Fruit fly (Drosophila melanogaster) whole organism, embryonic: ENCODE measurements around the gene LManIV.

Experiments used
- Aef1 ChIP-seq: fragments of 200-800 bp; sonication (Bioruptor generic); IDR thresholded peaks from 3 replicates; pipeline ENCODE4 v1.3.6; 2022; ENCODE audit warnings: missing biosample characterization, missing genetic modification characterization
- Blimp-1 ChIP-seq: fragments of 200-800 bp; sonication (Bioruptor generic); optimal IDR thresholded peaks from 3 replicates; lab custom pipeline; 2018; ENCODE audit warnings: missing biosample characterization, missing genetic modification characterization, mild to moderate bottlenecking, moderate library complexity, missing genetic modification reagents
- CG10462 ChIP-seq: fragments of 200-800 bp; sonication (Bioruptor generic); optimal IDR thresholded peaks from 2 replicates; lab custom pipeline; 2016; ENCODE audit warnings: missing biosample characterization, missing genetic modification characterization
- CG10565 ChIP-seq: fragments of 200-800 bp; sonication (Bioruptor generic); optimal IDR thresholded peaks from 3 replicates; lab custom pipeline; 2016; ENCODE audit warnings: missing biosample characterization, mild to moderate bottlenecking, missing genetic modification characterization
- CG10959 ChIP-seq: fragments of 200-800 bp; sonication (Bioruptor generic); IDR thresholded peaks from 2 replicates; pipeline ENCODE4 v1.3.6; 2022; ENCODE audit warnings: missing biosample characterization, missing genetic modification characterization
- CG11560 ChIP-seq: fragments of 200-800 bp; sonication (Bioruptor generic); IDR thresholded peaks from 3 replicates; pipeline ENCODE4 v1.3.6; 2022; ENCODE audit warnings: missing biosample characterization, missing genetic modification characterization
- CG12071 ChIP-seq: fragments of 200-800 bp; sonication (Bioruptor generic); optimal IDR thresholded peaks from 3 replicates; lab custom pipeline; 2018; ENCODE audit warnings: missing biosample characterization, mild to moderate bottlenecking, missing genetic modification characterization
- CG12104 ChIP-seq: fragments of 200-800 bp; sonication (Bioruptor generic); optimal IDR thresholded peaks from 3 replicates; lab custom pipeline; 2016; ENCODE audit warnings: missing biosample characterization, missing genetic modification characterization
- CG13894 ChIP-seq: fragments of 200-800 bp; sonication (Bioruptor generic); optimal IDR thresholded peaks from 3 replicates; lab custom pipeline; 2018; ENCODE audit warnings: missing biosample characterization, mild to moderate bottlenecking, missing genetic modification characterization, moderate library complexity
- CG14667 ChIP-seq: fragments of 200-800 bp; sonication (Bioruptor generic); IDR thresholded peaks from 2 replicates; pipeline ENCODE4 v1.3.6; 2022; ENCODE audit warnings: missing biosample characterization, missing genetic modification characterization
- CG15073 ChIP-seq: fragments of 200-800 bp; sonication (Bioruptor generic); optimal IDR thresholded peaks from 2 replicates; lab custom pipeline; 2016; ENCODE audit warnings: missing biosample characterization, missing genetic modification characterization
- CG18476 ChIP-seq: fragments of 200-800 bp; sonication (Bioruptor generic); optimal IDR thresholded peaks from 2 replicates; lab custom pipeline; 2016; ENCODE audit warnings: missing biosample characterization, mild to moderate bottlenecking, missing genetic modification characterization
- CG2129 ChIP-seq: fragments of 200-800 bp; sonication (Bioruptor generic); IDR thresholded peaks from 2 replicates; pipeline ENCODE4 v1.3.6; 2022; ENCODE audit warnings: missing biosample characterization, missing genetic modification characterization; ENCODE audit not compliant: partially characterized antibody
- CG30020 ChIP-seq: fragments of 200-800 bp; optimal IDR thresholded peaks from 2 replicates; lab custom pipeline; 2019; ENCODE audit warnings: missing biosample characterization, mild to moderate bottlenecking, missing genetic modification characterization, moderate library complexity
- CG3065 ChIP-seq: fragments of 200-800 bp; sonication (Bioruptor generic); optimal IDR thresholded peaks from 2 replicates; lab custom pipeline; 2016; ENCODE audit warnings: missing biosample characterization, missing genetic modification characterization
- CG3163 ChIP-seq: fragments of 200-800 bp; sonication (Bioruptor generic); optimal IDR thresholded peaks from 3 replicates; lab custom pipeline; 2016; ENCODE audit warnings: missing biosample characterization, missing genetic modification characterization
- CG42726 ChIP-seq: fragments of 200-800 bp; sonication (Bioruptor generic); IDR thresholded peaks from 2 replicates; pipeline ENCODE4 v1.3.6; 2022; ENCODE audit warnings: missing biosample characterization, missing genetic modification characterization; ENCODE audit not compliant: partially characterized antibody
- CG4404 ChIP-seq: fragments of 200-800 bp; sonication (Bioruptor generic); IDR thresholded peaks from 2 replicates; pipeline ENCODE4 v1.3.6; 2022; ENCODE audit warnings: missing biosample characterization, missing genetic modification characterization
- CG4617 ChIP-seq: fragments of 200-800 bp; sonication (Bioruptor generic); optimal IDR thresholded peaks from 3 replicates; lab custom pipeline; 2016; ENCODE audit warnings: missing biosample characterization, missing genetic modification characterization, borderline replicate concordance
- CG4730 ChIP-seq: fragments of 200-800 bp; sonication (Bioruptor generic); IDR thresholded peaks from 2 replicates; pipeline ENCODE4 v1.3.6; 2022; ENCODE audit warnings: missing biosample characterization, missing genetic modification characterization
- CG5180 ChIP-seq: fragments of 200-800 bp; sonication (Bioruptor generic); optimal IDR thresholded peaks from 3 replicates; lab custom pipeline; 2017; ENCODE audit warnings: missing biosample characterization, missing genetic modification characterization, mild to moderate bottlenecking, moderate library complexity, missing genetic modification reagents
- CG6689 ChIP-seq: fragments of 200-800 bp; sonication (Bioruptor generic); IDR thresholded peaks from 2 replicates; pipeline ENCODE4 v1.3.6; 2022; ENCODE audit warnings: missing biosample characterization, missing genetic modification characterization
- CG7271 ChIP-seq: fragments of 200-800 bp; sonication (Bioruptor generic); optimal IDR thresholded peaks from 2 replicates; lab custom pipeline; 2018; ENCODE audit warnings: missing biosample characterization, mild to moderate bottlenecking, missing genetic modification characterization, moderate library complexity
- CG7963 ChIP-seq: fragments of 200-800 bp; sonication (Bioruptor generic); IDR thresholded peaks from 3 replicates; pipeline ENCODE4 v1.3.6; 2022; ENCODE audit warnings: missing biosample characterization, missing genetic modification characterization; ENCODE audit not compliant: partially characterized antibody
- CkIIα-i1 ChIP-seq: fragments of 200-800 bp; sonication (Bioruptor generic); IDR thresholded peaks from 2 replicates; pipeline ENCODE4 v1.3.6; 2022; ENCODE audit warnings: missing biosample characterization, missing genetic modification characterization
- CoRest ChIP-seq: fragments of 200-800 bp; sonication (Bioruptor generic); optimal IDR thresholded peaks from 3 replicates; lab custom pipeline; 2018; ENCODE audit warnings: missing biosample characterization, mild to moderate bottlenecking, missing genetic modification characterization, moderate library complexity
- Doc2 ChIP-seq: fragments of 200-800 bp; sonication (Bioruptor generic); IDR thresholded peaks from 2 replicates; pipeline ENCODE4 v1.3.6; 2022; ENCODE audit warnings: missing biosample characterization, missing genetic modification characterization
- Gug ChIP-seq: fragments of 200-800 bp; sonication (Bioruptor generic); IDR thresholded peaks from 4 replicates; pipeline ENCODE4 v1.3.6; 2022; ENCODE audit warnings: missing biosample characterization, missing genetic modification characterization
- Mad ChIP-seq: fragments of 200-800 bp; sonication (Bioruptor generic); optimal IDR thresholded peaks from 2 replicates; lab custom pipeline; 2016; ENCODE audit warnings: missing biosample characterization, missing genetic modification characterization
- Myb ChIP-seq: fragments of 200-800 bp; sonication (Bioruptor generic); optimal IDR thresholded peaks from 2 replicates; lab custom pipeline; 2016; ENCODE audit warnings: missing biosample characterization, missing genetic modification characterization
- PHDP ChIP-seq: fragments of 200-800 bp; sonication (Bioruptor generic); optimal IDR thresholded peaks from 3 replicates; lab custom pipeline; 2018; ENCODE audit warnings: missing biosample characterization, mild to moderate bottlenecking, missing genetic modification characterization, moderate library complexity
- Xrp1 ChIP-seq: fragments of 200-800 bp; sonication (Bioruptor generic); IDR thresholded peaks from 2 replicates; pipeline ENCODE4 v1.3.6; 2022; ENCODE audit warnings: missing biosample characterization, missing genetic modification characterization
- ab ChIP-seq: fragments of 200-800 bp; sonication (Bioruptor generic); optimal IDR thresholded peaks from 2 replicates; lab custom pipeline; 2016; ENCODE audit warnings: missing biosample characterization, missing genetic modification characterization
- al ChIP-seq: fragments of 200-800 bp; sonication (Bioruptor generic); IDR thresholded peaks from 2 replicates; pipeline ENCODE4 v1.3.6; 2022; ENCODE audit warnings: missing biosample characterization, missing genetic modification characterization
- ash1 ChIP-seq: fragments of 200-800 bp; sonication (Bioruptor generic); optimal IDR thresholded peaks from 2 replicates; lab custom pipeline; 2018; ENCODE audit warnings: missing biosample characterization, mild to moderate bottlenecking, missing genetic modification characterization
- bowl ChIP-seq: fragments of 200-800 bp; sonication (Bioruptor generic); IDR thresholded peaks from 2 replicates; pipeline ENCODE4 v1.3.6; 2022; ENCODE audit warnings: missing biosample characterization, missing genetic modification characterization
- cato ChIP-seq: fragments of 200-800 bp; sonication (Bioruptor generic); optimal IDR thresholded peaks from 2 replicates; lab custom pipeline; 2016; ENCODE audit warnings: missing biosample characterization, missing genetic modification characterization, borderline replicate concordance
- chinmo ChIP-seq: fragments of 200-800 bp; sonication (Bioruptor generic); IDR thresholded peaks from 4 replicates; pipeline ENCODE4 v1.3.6; 2022; ENCODE audit warnings: missing biosample characterization, missing genetic modification characterization; ENCODE audit not compliant: partially characterized antibody
- chm ChIP-seq: fragments of 200-800 bp; sonication (Bioruptor generic); IDR thresholded peaks from 2 replicates; pipeline ENCODE4 v1.3.6; 2022; ENCODE audit warnings: missing biosample characterization, missing genetic modification characterization
- crc ChIP-seq: fragments of 200-800 bp; sonication (Bioruptor generic); optimal IDR thresholded peaks from 2 replicates; lab custom pipeline; 2016; ENCODE audit warnings: missing biosample characterization, missing genetic modification characterization
- dan ChIP-seq: fragments of 200-800 bp; sonication (Bioruptor generic); IDR thresholded peaks from 2 replicates; pipeline ENCODE4 v1.3.6; 2022; ENCODE audit warnings: missing biosample characterization, missing genetic modification characterization
- grau ChIP-seq: fragments of 200-800 bp; optimal IDR thresholded peaks from 3 replicates; lab custom pipeline; 2019; ENCODE audit warnings: missing biosample characterization, mild to moderate bottlenecking, missing genetic modification characterization, moderate library complexity
- ken ChIP-seq: fragments of 200-800 bp; sonication (Bioruptor generic); IDR thresholded peaks from 3 replicates; pipeline ENCODE4 v1.3.6; 2022; ENCODE audit warnings: missing biosample characterization, missing genetic modification characterization
- kni ChIP-seq: fragments of 200-800 bp; sonication (Bioruptor generic); optimal IDR thresholded peaks from 3 replicates; lab custom pipeline; 2017; ENCODE audit warnings: mild to moderate bottlenecking, missing biosample characterization, missing genetic modification reagents, missing genetic modification characterization
- nmo ChIP-seq: fragments of 200-800 bp; sonication (Bioruptor generic); optimal IDR thresholded peaks from 2 replicates; lab custom pipeline; 2018; ENCODE audit warnings: missing biosample characterization, mild to moderate bottlenecking, missing genetic modification characterization, moderate library complexity
- pb ChIP-seq: fragments of 200-800 bp; sonication (Bioruptor generic); optimal IDR thresholded peaks from 3 replicates; lab custom pipeline; 2016; ENCODE audit warnings: missing biosample characterization, missing genetic modification characterization
- prd ChIP-seq, 3 experiments: fragments of >200 bp in 2 of 3; fragments of 200-800 bp in 1 of 3; sonication (Bioruptor generic) in 1 of 3; optimal IDR thresholded peaks in 2 of 3; IDR thresholded peaks in 1 of 3; 2 replicates in 2 of 3; 3 replicates in 1 of 3; pipeline versions ENCODE4 v1.3.6 to Lab custom; 2017 to 2022; ENCODE audit warnings: missing biosample characterization in 1 of 3, missing genetic modification characterization in 1 of 3
- sug ChIP-seq: fragments of 200-800 bp; optimal IDR thresholded peaks from 2 replicates; lab custom pipeline; 2019; ENCODE audit warnings: missing biosample characterization, mild to moderate bottlenecking, missing genetic modification characterization, moderate library complexity
- tll ChIP-seq, 2 experiments: fragments of 200-800 bp in 1 of 2; fragments of >200 bp in 1 of 2; sonication (Bioruptor generic) in 1 of 2; optimal IDR thresholded peaks; 2 replicates each; lab custom pipeline; 2017 to 2019; ENCODE audit warnings: missing biosample characterization in 2 of 2, missing genetic modification characterization in 2 of 2, mild to moderate bottlenecking in 1 of 2, moderate library complexity in 1 of 2
- vfl ChIP-seq: fragments of 200-800 bp; sonication (Bioruptor generic); optimal IDR thresholded peaks from 2 replicates; lab custom pipeline; 2016; ENCODE audit warnings: missing biosample characterization, missing genetic modification characterization

The LManIV gene

DNA sequence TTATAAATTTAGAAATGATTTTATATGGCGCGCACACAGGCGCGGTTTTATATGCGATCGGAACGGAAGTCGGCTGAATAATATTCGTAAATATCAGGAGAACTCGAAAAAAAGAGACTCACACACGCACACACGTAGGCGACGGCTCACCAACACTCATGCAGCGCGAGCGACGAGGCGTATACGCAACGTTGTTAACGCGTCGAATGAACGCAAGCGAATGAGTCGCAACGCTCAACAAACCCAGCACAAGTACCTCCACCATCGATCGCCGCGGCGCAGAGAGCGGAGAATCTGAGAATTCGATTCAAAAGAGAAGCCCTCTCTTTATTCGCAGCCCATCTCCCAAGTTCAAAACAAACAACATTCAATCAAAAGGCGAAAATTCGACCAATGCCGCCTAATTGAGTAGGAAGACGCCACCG lies 36.6 kb downstream of the LManIV start (continued):
- no peak for TF ChIP-seq tll (GFP tag; optimal IDR thresholded peaks at IDR 0.05; lab: Kevin White, UChicago)
- TF ChIP-seq CG13894 (tag; lab: Kevin White, UChicago), result peak; percentile 80
- TF ChIP-seq CG10565 (GFP tag; lab: Kevin White, UChicago), result no peak
- TF ChIP-seq cato (GFP tag; lab: Kevin White, UChicago), result no peak
- no peak for TF ChIP-seq Blimp-1
- peak; percentile 62; the same call in 1 of the 2 replicates for TF ChIP-seq bowl (GFP tag; lab: Robert Waterston, UW)
- no peak for TF ChIP-seq pb (GFP tag; lab: Kevin White, UChicago)
- TF ChIP-seq Xrp1 (GFP tag; lab: Robert Waterston, UW), result peak; percentile 34; the same call in 1 of the 2 replicates
- TF ChIP-seq CG3065 (GFP tag; lab: Kevin White, UChicago), result no peak
- 0 out of 4 replicates have a peak, but pooled peaks have one; percentile 15 for TF ChIP-seq Gug (GFP tag; lab: Robert Waterston, UW)
- TF ChIP-seq ab (GFP tag; lab: Kevin White, UChicago), result no peak
- TF ChIP-seq CG18476 (GFP tag; lab: Kevin White, UChicago), result no peak
- TF ChIP-seq CG5180 (GFP tag; lab: Kevin White, UChicago), result no peak
- TF ChIP-seq CG42726 (GFP tag; lab: Robert Waterston, UW), result peak; percentile 69
- TF ChIP-seq CG7271 (tag; lab: Kevin White, UChicago), result no peak
- TF ChIP-seq Myb (GFP tag; lab: Kevin White, UChicago), result no peak
- no peak for TF ChIP-seq CG2129 (GFP tag; lab: Robert Waterston, UW)
- peak; percentile 41 for TF ChIP-seq PHDP (tag; lab: Kevin White, UChicago)
- no peak for TF ChIP-seq CG6689
- TF ChIP-seq Doc2 (GFP tag; lab: Robert Waterston, UW), result no peak
- TF ChIP-seq vfl (GFP tag; lab: Kevin White, UChicago), result peak; percentile 7
- TF ChIP-seq Aef1 (GFP tag; lab: Robert Waterston, UW), result peak; percentile 22; the same call in 1 of the 3 replicates
- TF ChIP-seq nmo, result no peak
- TF ChIP-seq CG4404 (GFP tag; lab: Robert Waterston, UW), result no peak
- TF ChIP-seq CG12071 (GFP tag; lab: Kevin White, UChicago), result peak; percentile 66
- no peak for TF ChIP-seq CkIIα-i1 (GFP tag; lab: Robert Waterston, UW)
- TF ChIP-seq CG10462, result no peak
- TF ChIP-seq ash1 (GFP tag; lab: Kevin White, UChicago), result peak; percentile 25
- TF ChIP-seq CG15073, result no peak
- TF ChIP-seq CoRest (tag; lab: Kevin White, UChicago), result no peak
- TF ChIP-seq al, result no peak
- peak; percentile 24 for TF ChIP-seq Mad (GFP tag; lab: Kevin White, UChicago)
- no peak for TF ChIP-seq CG30020 (tag; lab: Kevin White, UChicago)
- peak; percentile 33 for TF ChIP-seq grau (tag; lab: Kevin White, UChicago)
- TF ChIP-seq chm (GFP tag; lab: Robert Waterston, UW), result peak; percentile 89
- peak; percentile 97 for TF ChIP-seq CG3163 (GFP tag; lab: Kevin White, UChicago)
- TF ChIP-seq CG4617 (GFP tag; lab: Kevin White, UChicago), result no peak
- TF ChIP-seq ken (GFP tag; lab: Robert Waterston, UW), result 0 out of 3 replicates have a peak, but pooled peaks have one; percentile 38
- TF ChIP-seq CG4730 (GFP tag; lab: Robert Waterston, UW), result 0 out of 2 replicates have a peak, but pooled peaks have one; percentile 37
- no peak for TF ChIP-seq crc
- TF ChIP-seq dan (GFP tag; lab: Robert Waterston, UW), result no peak
- TF ChIP-seq CG12104 (GFP tag; lab: Kevin White, UChicago), result no peak
- TF ChIP-seq CG11560 (tag; lab: Robert Waterston, UW), result no peak
- no peak for TF ChIP-seq CG10959 (GFP tag; lab: Robert Waterston, UW)
- no peak for TF ChIP-seq CG14667 (GFP tag; lab: Robert Waterston, UW)
- peak; percentile 99 for TF ChIP-seq chinmo
- no peak for TF ChIP-seq prd (optimal IDR thresholded peaks at IDR 0.05; lab: Kevin White, UChicago)
- TF ChIP-seq prd (GFP tag; IDR thresholded peaks at IDR 0.05; lab: Robert Waterston, UW), result no peak; the same call in 2 of the 3 replicates
- TF ChIP-seq kni (GFP tag; lab: Kevin White, UChicago), result peak; percentile 1
- TF ChIP-seq CG7963 (GFP tag; lab: Robert Waterston, UW), result no peak
- peak; percentile 58 for TF ChIP-seq sug
